Fruit fly (Drosophila melanogaster) whole organism, embryonic: ENCODE data around the gene jhamt.

Experiments used
- Asciz ChIP-seq: fragments of 200-800 bp; sonication (Bioruptor generic); optimal IDR thresholded peaks from 2 replicates; lab custom pipeline; 2017; ENCODE audit warnings: missing biosample characterization, mild to moderate bottlenecking, missing genetic modification characterization, missing genetic modification reagents
- Bdp1 ChIP-seq: fragments of 200-800 bp; sonication (Bioruptor generic); optimal IDR thresholded peaks from 3 replicates; lab custom pipeline; 2016; ENCODE audit warnings: missing biosample characterization, missing genetic modification characterization
- Blimp-1 ChIP-seq: fragments of 200-800 bp; sonication (Bioruptor generic); optimal IDR thresholded peaks from 3 replicates; lab custom pipeline; 2018; ENCODE audit warnings: missing biosample characterization, missing genetic modification characterization, mild to moderate bottlenecking, moderate library complexity, missing genetic modification reagents
- CG11456 ChIP-seq: fragments of 200-800 bp; sonication (Bioruptor generic); IDR thresholded peaks from 3 replicates; pipeline ENCODE4 v1.3.6; 2022; ENCODE audit warnings: missing biosample characterization, missing genetic modification characterization
- CG12299 ChIP-seq: fragments of 200-800 bp; sonication (Bioruptor generic); optimal IDR thresholded peaks from 2 replicates; lab custom pipeline; 2018; ENCODE audit warnings: missing biosample characterization, mild to moderate bottlenecking, missing genetic modification characterization
- CG13287 ChIP-seq: fragments of 200-800 bp; sonication (Bioruptor generic); IDR thresholded peaks from 2 replicates; pipeline ENCODE4 v1.3.6; 2022; ENCODE audit warnings: missing biosample characterization, missing genetic modification characterization; ENCODE audit not compliant: partially characterized antibody
- CG13424 ChIP-seq: fragments of 200-800 bp; sonication (Bioruptor generic); optimal IDR thresholded peaks from 2 replicates; lab custom pipeline; 2019; ENCODE audit warnings: missing biosample characterization, mild to moderate bottlenecking, missing genetic modification characterization, moderate library complexity
- CG13624 ChIP-seq: fragments of 200-800 bp; sonication (Bioruptor generic); optimal IDR thresholded peaks from 2 replicates; lab custom pipeline; 2016; ENCODE audit warnings: missing biosample characterization, missing genetic modification characterization
- CG13894 ChIP-seq: fragments of 200-800 bp; sonication (Bioruptor generic); optimal IDR thresholded peaks from 3 replicates; lab custom pipeline; 2018; ENCODE audit warnings: missing biosample characterization, mild to moderate bottlenecking, missing genetic modification characterization, moderate library complexity
- CG17359 ChIP-seq: fragments of 200-800 bp; sonication (Bioruptor generic); optimal IDR thresholded peaks from 3 replicates; lab custom pipeline; 2018; ENCODE audit warnings: missing biosample characterization, mild to moderate bottlenecking, missing genetic modification characterization, moderate library complexity
- CG17612 ChIP-seq: fragments of 200-800 bp; sonication (Bioruptor generic); IDR thresholded peaks from 2 replicates; pipeline ENCODE4 v1.3.6; 2022; ENCODE audit warnings: missing biosample characterization, missing genetic modification characterization
- CG17829 ChIP-seq: fragments of 200-800 bp; optimal IDR thresholded peaks from 2 replicates; lab custom pipeline; 2019; ENCODE audit warnings: missing biosample characterization, mild to moderate bottlenecking, missing genetic modification characterization, moderate library complexity
- CG30020 ChIP-seq: fragments of 200-800 bp; optimal IDR thresholded peaks from 2 replicates; lab custom pipeline; 2019; ENCODE audit warnings: missing biosample characterization, mild to moderate bottlenecking, missing genetic modification characterization, moderate library complexity
- CG34422 ChIP-seq: fragments of 200-800 bp; sonication (Bioruptor generic); IDR thresholded peaks from 3 replicates; pipeline ENCODE4 v1.3.6; 2022; ENCODE audit warnings: missing biosample characterization, missing genetic modification characterization
- CG4360 ChIP-seq: fragments of 200-800 bp; sonication (Bioruptor generic); IDR thresholded peaks from 2 replicates; pipeline ENCODE4 v1.3.6; 2022; ENCODE audit warnings: missing biosample characterization, missing genetic modification characterization
- CG4730 ChIP-seq: fragments of 200-800 bp; sonication (Bioruptor generic); IDR thresholded peaks from 2 replicates; pipeline ENCODE4 v1.3.6; 2022; ENCODE audit warnings: missing biosample characterization, missing genetic modification characterization
- CG4820 ChIP-seq: fragments of 200-800 bp; sonication (Bioruptor generic); optimal IDR thresholded peaks from 3 replicates; lab custom pipeline; 2016; ENCODE audit warnings: missing biosample characterization, missing genetic modification characterization
- CG4854 ChIP-seq: fragments of 200-800 bp; sonication (Bioruptor generic); optimal IDR thresholded peaks from 2 replicates; lab custom pipeline; 2016; ENCODE audit warnings: missing biosample characterization, missing genetic modification characterization, inconsistent platforms
- CG6683 ChIP-seq: fragments of 200-800 bp; sonication (Bioruptor generic); optimal IDR thresholded peaks from 2 replicates; lab custom pipeline; 2017; ENCODE audit warnings: missing biosample characterization, mild to moderate bottlenecking, missing genetic modification characterization, missing genetic modification reagents
- CTCF ChIP-seq: fragments of 200-800 bp; sonication (Bioruptor generic); optimal IDR thresholded peaks from 2 replicates; lab custom pipeline; 2017; ENCODE audit warnings: missing biosample characterization, mild to moderate bottlenecking, missing genetic modification characterization, moderate library complexity
- D ChIP-seq, 2 experiments: fragments of 200-800 bp in 1 of 2; fragments of >200 bp in 1 of 2; sonication (Bioruptor generic) in 1 of 2; optimal IDR thresholded peaks; 2 replicates in 1 of 2; 3 replicates in 1 of 2; lab custom pipeline; 2017; ENCODE audit warnings: mild to moderate bottlenecking in 1 of 2, missing biosample characterization in 1 of 2, missing genetic modification characterization in 1 of 2, missing genetic modification reagents in 1 of 2
- Dfd ChIP-seq, 2 experiments: fragments of >200 bp; optimal IDR thresholded peaks; 2 replicates each; lab custom pipeline; 2017; ENCODE audit warnings: missing biosample characterization in 2 of 2, missing genetic modification characterization in 2 of 2
- Lhr ChIP-seq: fragments of 200-800 bp; sonication (Bioruptor generic); optimal IDR thresholded peaks from 3 replicates; lab custom pipeline; 2017; ENCODE audit warnings: mild to moderate bottlenecking, missing biosample characterization, missing genetic modification reagents, missing genetic modification characterization
- Myb ChIP-seq: fragments of 200-800 bp; sonication (Bioruptor generic); optimal IDR thresholded peaks from 2 replicates; lab custom pipeline; 2016; ENCODE audit warnings: missing biosample characterization, missing genetic modification characterization
- NFAT ChIP-seq: fragments of 200-800 bp; sonication (Bioruptor generic); IDR thresholded peaks from 2 replicates; pipeline ENCODE4 v1.3.6; 2022; ENCODE audit warnings: missing biosample characterization, missing genetic modification characterization
- Vsx1 ChIP-seq: fragments of 200-800 bp; sonication (Bioruptor generic); optimal IDR thresholded peaks from 2 replicates; lab custom pipeline; 2017; ENCODE audit warnings: missing biosample characterization, mild to moderate bottlenecking, missing genetic modification characterization, missing genetic modification reagents
- ase ChIP-seq: fragments of 200-800 bp; sonication (Bioruptor generic); IDR thresholded peaks from 3 replicates; pipeline ENCODE4 v1.3.6; 2022; ENCODE audit warnings: missing biosample characterization, missing genetic modification characterization
- bcd ChIP-seq: fragments of 200-800 bp; sonication (Bioruptor generic); optimal IDR thresholded peaks from 2 replicates; lab custom pipeline; 2017; ENCODE audit warnings: missing biosample characterization, mild to moderate bottlenecking, missing genetic modification characterization
- cas ChIP-seq: fragments of 200-800 bp; sonication (Bioruptor generic); IDR thresholded peaks from 2 replicates; pipeline ENCODE4 v1.3.6; 2022; ENCODE audit warnings: missing biosample characterization, missing genetic modification characterization
- caup ChIP-seq: fragments of 200-800 bp; sonication (Bioruptor generic); optimal IDR thresholded peaks from 3 replicates; lab custom pipeline; 2017; ENCODE audit warnings: missing biosample characterization, mild to moderate bottlenecking, missing genetic modification characterization, moderate library complexity; ENCODE audit not compliant: severe bottlenecking
- chif ChIP-seq, 2 experiments: fragments of 200-800 bp; sonication (Bioruptor generic); optimal IDR thresholded peaks; 3 replicates each; lab custom pipeline; 2016; ENCODE audit warnings: missing biosample characterization in 2 of 2, missing genetic modification characterization in 2 of 2
- eyg ChIP-seq: fragments of 200-800 bp; sonication (Bioruptor generic); optimal IDR thresholded peaks from 3 replicates; lab custom pipeline; 2016; ENCODE audit warnings: missing biosample characterization, missing genetic modification characterization
- gsb ChIP-seq: fragments of 200-800 bp; sonication (Bioruptor generic); IDR thresholded peaks from 2 replicates; pipeline ENCODE4 v1.3.6; 2022; ENCODE audit warnings: missing biosample characterization, missing genetic modification characterization
- her ChIP-seq: fragments of 200-800 bp; sonication (Bioruptor generic); optimal IDR thresholded peaks from 2 replicates; lab custom pipeline; 2016; ENCODE audit warnings: missing biosample characterization, missing genetic modification characterization
- knrl ChIP-seq: fragments of 200-800 bp; sonication (Bioruptor generic); IDR thresholded peaks from 3 replicates; pipeline ENCODE4 v1.3.6; 2022; ENCODE audit warnings: missing biosample characterization, missing genetic modification characterization; ENCODE audit not compliant: partially characterized antibody
- lov ChIP-seq, 2 experiments: fragments of 200-800 bp in 1 of 2; fragments of >200 bp in 1 of 2; sonication (Bioruptor generic) in 1 of 2; IDR thresholded peaks in 1 of 2; optimal IDR thresholded peaks in 1 of 2; 2 replicates in 1 of 2; 3 replicates in 1 of 2; pipeline versions ENCODE4 v1.3.6 to Lab custom; 2017 to 2022; ENCODE audit warnings: missing biosample characterization in 1 of 2, missing genetic modification characterization in 1 of 2
- nmo ChIP-seq: fragments of 200-800 bp; sonication (Bioruptor generic); optimal IDR thresholded peaks from 2 replicates; lab custom pipeline; 2018; ENCODE audit warnings: missing biosample characterization, mild to moderate bottlenecking, missing genetic modification characterization, moderate library complexity
- otp ChIP-seq: fragments of 200-800 bp; sonication (Bioruptor generic); IDR thresholded peaks from 3 replicates; pipeline ENCODE4, ENCODE4 v1.3.6; 2022; ENCODE audit warnings: missing biosample characterization, missing genetic modification characterization
- pb ChIP-seq: fragments of 200-800 bp; sonication (Bioruptor generic); optimal IDR thresholded peaks from 3 replicates; lab custom pipeline; 2016; ENCODE audit warnings: missing biosample characterization, missing genetic modification characterization
- phol ChIP-seq: fragments of 200-800 bp; sonication (Bioruptor generic); optimal IDR thresholded peaks from 3 replicates; lab custom pipeline; 2018; ENCODE audit warnings: missing biosample characterization, mild to moderate bottlenecking, missing genetic modification characterization, moderate library complexity
- prd ChIP-seq, 3 experiments: fragments of >200 bp in 2 of 3; fragments of 200-800 bp in 1 of 3; sonication (Bioruptor generic) in 1 of 3; optimal IDR thresholded peaks in 2 of 3; IDR thresholded peaks in 1 of 3; 2 replicates in 2 of 3; 3 replicates in 1 of 3; pipeline versions ENCODE4 v1.3.6 to Lab custom; 2017 to 2022; ENCODE audit warnings: missing biosample characterization in 1 of 3, missing genetic modification characterization in 1 of 3
- ro ChIP-seq: fragments of 200-800 bp; sonication (Bioruptor generic); IDR thresholded peaks from 2 replicates; pipeline ENCODE4 v1.3.6; 2022; ENCODE audit warnings: missing biosample characterization, missing genetic modification characterization
- scrt ChIP-seq: fragments of 200-800 bp; sonication (Bioruptor generic); optimal IDR thresholded peaks from 2 replicates; lab custom pipeline; 2018; ENCODE audit warnings: missing biosample characterization, mild to moderate bottlenecking, missing genetic modification characterization, moderate library complexity
- sens ChIP-seq: fragments of 200-800 bp; sonication (Bioruptor generic); peaks from one replicate; lab custom pipeline; 2016; ENCODE audit warnings: missing biosample characterization, missing genetic modification characterization
- stc ChIP-seq: fragments of 200-800 bp; sonication (Bioruptor generic); IDR thresholded peaks from 2 replicates; pipeline ENCODE4 v1.3.6; 2022; ENCODE audit warnings: missing biosample characterization, missing genetic modification characterization
- tx ChIP-seq: fragments of 200-800 bp; sonication (Bioruptor generic); optimal IDR thresholded peaks from 2 replicates; lab custom pipeline; 2016; ENCODE audit warnings: missing biosample characterization, missing genetic modification characterization
- unpg ChIP-seq: fragments of 200-800 bp; sonication (Bioruptor generic); optimal IDR thresholded peaks from 3 replicates; lab custom pipeline; 2018; ENCODE audit warnings: missing biosample characterization, mild to moderate bottlenecking, missing genetic modification characterization, moderate library complexity
- wek ChIP-seq: fragments of 200-800 bp; sonication (Bioruptor generic); optimal IDR thresholded peaks from 3 replicates; lab custom pipeline; 2018; ENCODE audit warnings: missing biosample characterization, mild to moderate bottlenecking, missing genetic modification characterization, moderate library complexity
- zfh2 ChIP-seq: fragments of 200-800 bp; sonication (Bioruptor generic); optimal IDR thresholded peaks from 2 replicates; lab custom pipeline; 2016; ENCODE audit warnings: missing biosample characterization, missing genetic modification characterization

Gene jhamt

DNA sequence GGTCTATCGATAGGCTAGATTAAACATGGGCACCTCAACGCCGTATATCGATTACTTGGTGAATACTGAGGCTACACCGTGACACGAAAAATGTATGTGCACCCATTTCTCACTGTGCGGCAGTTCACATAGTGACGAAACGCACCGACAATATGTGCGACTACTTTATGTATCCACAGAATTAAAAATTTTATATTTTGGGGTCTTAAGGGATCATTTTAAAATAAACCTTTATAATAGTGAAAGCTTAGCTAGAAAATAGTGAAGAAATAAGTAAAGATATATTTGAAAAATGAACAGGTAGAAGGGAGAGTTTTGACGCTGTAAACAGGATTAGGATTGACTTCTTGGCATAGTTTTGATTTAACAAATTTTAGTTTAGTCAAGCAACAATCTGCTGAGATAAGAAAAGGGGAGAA is 36.6 kb upstream of the jhamt start, which contains the start of gene mRpL4 (continued):
- TF ChIP-seq Lhr = peak; percentile 69
- peak; percentile 14; the same call in 1 of the 2 replicates for TF ChIP-seq gsb (GFP tag; lab: Robert Waterston, UW)
- TF ChIP-seq her (GFP tag; lab: Kevin White, UChicago) = peak; percentile 66
- peak; percentile 41 for TF ChIP-seq CG4854 (GFP tag; lab: Kevin White, UChicago)
- peak; percentile 85 for TF ChIP-seq zfh2 (GFP tag; lab: Kevin White, UChicago)
- peak; percentile 62 for TF ChIP-seq Bdp1
- no peak for TF ChIP-seq scrt (GFP tag; lab: Kevin White, UChicago)
- TF ChIP-seq ase = no peak; the same call in 1 of the 3 replicates
- TF ChIP-seq CG4730 (GFP tag; lab: Robert Waterston, UW) = peak; percentile 47; the same call in 1 of the 2 replicates
- TF ChIP-seq CG13287 (GFP tag; lab: Robert Waterston, UW) = peak; percentile 99
- TF ChIP-seq Dfd (GFP tag; optimal IDR thresholded peaks at IDR 0.05; lab: Kevin White, UChicago) = no peak
- TF ChIP-seq sens = peak; percentile 96
- peak; percentile 31 for TF ChIP-seq wek (GFP tag; lab: Kevin White, UChicago)
- TF ChIP-seq Blimp-1 = no peak
- TF ChIP-seq tx (GFP tag; lab: Kevin White, UChicago) = peak; percentile 76
- TF ChIP-seq NFAT (GFP tag; lab: Robert Waterston, UW) = peak; percentile 83
- TF ChIP-seq prd (optimal IDR thresholded peaks at IDR 0.05; lab: Kevin White, UChicago) = no peak
- peak; percentile 81; the same call in 2 of the 3 replicates for TF ChIP-seq prd (GFP tag; IDR thresholded peaks at IDR 0.05; lab: Robert Waterston, UW)
- TF ChIP-seq Myb (GFP tag; lab: Kevin White, UChicago) = peak; percentile 55
- peak; percentile 59 for TF ChIP-seq CG13894 (tag; lab: Kevin White, UChicago)
- peak; percentile 60 for TF ChIP-seq unpg (GFP tag; lab: Kevin White, UChicago)
- peak; percentile 64; the same call in 1 of the 2 replicates for TF ChIP-seq cas (GFP tag; lab: Robert Waterston, UW)
- peak; percentile 99 for TF ChIP-seq knrl
- no peak for TF ChIP-seq D (optimal IDR thresholded peaks at IDR 0.05; lab: Kevin White, UChicago)
- no peak for TF ChIP-seq D (GFP tag; optimal IDR thresholded peaks at IDR 0.05; lab: Kevin White, UChicago)
- TF ChIP-seq CG17359 (tag; lab: Kevin White, UChicago) = no peak
- peak; percentile 22; the same call in 1 of the 2 replicates for TF ChIP-seq stc (GFP tag; lab: Robert Waterston, UW)
- peak; percentile 51 to 73 for TF ChIP-seq chif (GFP tag; optimal IDR thresholded peaks at IDR 0.05; lab: Kevin White, UChicago)
- no peak for TF ChIP-seq lov (optimal IDR thresholded peaks at IDR 0.05; lab: Kevin White, UChicago)
- peak; percentile 58; the same call in 1 of the 3 replicates for TF ChIP-seq lov (GFP tag; IDR thresholded peaks at IDR 0.05; lab: Robert Waterston, UW)
- no peak; the same call in none of the 3 replicates for TF ChIP-seq CG34422 (GFP tag; lab: Robert Waterston, UW)
- TF ChIP-seq bcd (GFP tag; lab: Kevin White, UChicago) = peak; percentile 60
- TF ChIP-seq phol (tag; lab: Kevin White, UChicago) = peak; percentile 79
- peak; percentile 69 for TF ChIP-seq CG13624 (GFP tag; lab: Kevin White, UChicago)
- no peak for TF ChIP-seq CG6683 (GFP tag; lab: Kevin White, UChicago)
- no peak; the same call in 2 of the 3 replicates for TF ChIP-seq CG11456 (GFP tag; lab: Robert Waterston, UW)
- peak; percentile 52 for TF ChIP-seq pb (GFP tag; lab: Kevin White, UChicago)
- peak; percentile 80 for TF ChIP-seq CG17829 (tag; lab: Kevin White, UChicago)
- TF ChIP-seq CG12299 = no peak
- no peak for TF ChIP-seq Vsx1 (GFP tag; lab: Kevin White, UChicago)
- TF ChIP-seq CG30020 = peak; percentile 74
- TF ChIP-seq CTCF = peak; percentile 14
- peak; percentile 67 for TF ChIP-seq nmo
- no peak for TF ChIP-seq caup (GFP tag; lab: Kevin White, UChicago)
- 0 out of 3 replicates have a peak, but pooled peaks have one; percentile 33 for TF ChIP-seq otp (GFP tag; lab: Robert Waterston, UW)
- no peak for TF ChIP-seq Asciz (GFP tag; lab: Kevin White, UChicago)
- TF ChIP-seq CG4360 (GFP tag; lab: Robert Waterston, UW) = no peak; the same call in 1 of the 2 replicates
- TF ChIP-seq CG13424 (tag; lab: Kevin White, UChicago) = peak; percentile 48
- no peak for TF ChIP-seq ro (GFP tag; lab: Robert Waterston, UW)
- TF ChIP-seq CG17612 (GFP tag; lab: Robert Waterston, UW) = peak; percentile 31; the same call in 1 of the 2 replicates
- TF ChIP-seq CG4820 (GFP tag; lab: Kevin White, UChicago) = peak; percentile 61
- no peak for TF ChIP-seq eyg (GFP tag; lab: Kevin White, UChicago)
